Worm (Caenorhabditis elegans) whole organism, young adult: Measurements from ENCODE around the gene str-231.

Experiments
- B0035.1 ChIP-seq: sonication (generic microtip); optimal IDR thresholded peaks from 2 replicates; lab custom pipeline; 2016; ENCODE audit warnings: missing genetic modification characterization, mild to moderate bottlenecking, missing compliant biosample characterization, missing genotype, missing genetic modification reagents
- C17E4.6 ChIP-seq: fragments of 200-800 bp; sonication (Bioruptor generic); IDR thresholded peaks from 2 replicates; pipeline ENCODE4 v1.3.6; 2022; ENCODE audit warnings: missing genetic modification reagents, missing genetic modification characterization, missing compliant biosample characterization
- D2030.7 ChIP-seq: fragments of 200-800 bp; sonication (Bioruptor generic); IDR thresholded peaks from 2 replicates; pipeline ENCODE4 v1.3.6; 2022; ENCODE audit warnings: missing genetic modification reagents, missing genetic modification characterization, missing compliant biosample characterization
- F10E7.11 ChIP-seq: sonication (generic microtip); optimal IDR thresholded peaks from 2 replicates; lab custom pipeline; 2017; ENCODE audit warnings: mild to moderate bottlenecking, missing genetic modification characterization, moderate library complexity, missing compliant biosample characterization
- F22D6.2 ChIP-seq: sonication (generic microtip); optimal IDR thresholded peaks from 2 replicates; lab custom pipeline; 2016; ENCODE audit warnings: mild to moderate bottlenecking, missing genetic modification characterization, missing compliant biosample characterization
- F37B4.10 ChIP-seq: fragments of 200-800 bp; sonication (Bioruptor generic); IDR thresholded peaks from 2 replicates; pipeline ENCODE4 v1.3.6; 2022; ENCODE audit warnings: missing genetic modification characterization, missing compliant biosample characterization
- F39B2.1 ChIP-seq: fragments of 200-800 bp; sonication (Bioruptor generic); IDR thresholded peaks from 2 replicates; pipeline ENCODE4 v1.3.6; 2022; ENCODE audit warnings: missing genetic modification reagents, missing genetic modification characterization, missing compliant biosample characterization
- F57C9.4 ChIP-seq: sonication (generic microtip); optimal IDR thresholded peaks from 2 replicates; lab custom pipeline; 2017; ENCODE audit warnings: mild to moderate bottlenecking, missing genetic modification characterization, missing compliant biosample characterization
- T07F8.4 ChIP-seq: sonication (generic microtip); optimal IDR thresholded peaks from 2 replicates; lab custom pipeline; 2016; ENCODE audit warnings: mild to moderate bottlenecking, missing genetic modification characterization, moderate library complexity, missing compliant biosample characterization
- Y56A3A.18 ChIP-seq: fragments of 200-800 bp; sonication (Bioruptor generic); IDR thresholded peaks from 2 replicates; pipeline ENCODE4 v1.3.6; 2022; ENCODE audit warnings: missing genetic modification reagents, missing genetic modification characterization, missing compliant biosample characterization
- Y67H2A.10 ChIP-seq: fragments of 200-800 bp; sonication (Bioruptor generic); conservative IDR thresholded peaks from 2 replicates; pipeline ENCODE4 v1.3.6; 2022; ENCODE audit warnings: missing genetic modification reagents, missing genetic modification characterization, missing compliant biosample characterization
- Y95B8A.8 ChIP-seq: fragments of 200-800 bp; sonication (Bioruptor generic); IDR thresholded peaks from 2 replicates; pipeline ENCODE4 v1.3.6; 2022; ENCODE audit warnings: missing genetic modification reagents, missing genetic modification characterization, missing compliant biosample characterization
- ama-1 ChIP-seq, 3 experiments: fragments of 150-350 bp in 1 of 3; sonication (generic microtip) in 2 of 3; optimal IDR thresholded peaks; 2 replicates each; lab custom pipeline; 2014 to 2018; ENCODE audit warnings: missing biosample characterization in 2 of 3, missing genetic modification characterization in 2 of 3, missing genetic modification reagents in 2 of 3
- athp-1 ChIP-seq: sonication (generic microtip); optimal IDR thresholded peaks from 2 replicates; lab custom pipeline; 2017; ENCODE audit warnings: mild to moderate bottlenecking, missing genetic modification characterization, missing compliant biosample characterization
- attf-3 ChIP-seq: fragments of 200-800 bp; sonication (Bioruptor generic); conservative IDR thresholded peaks from 2 replicates; pipeline ENCODE4 v1.3.6; 2022; ENCODE audit warnings: missing genetic modification reagents, missing genetic modification characterization, missing compliant biosample characterization
- attf-5 ChIP-seq: fragments of 200-800 bp; sonication (Bioruptor generic); optimal IDR thresholded peaks from 2 replicates; lab custom pipeline; 2018; ENCODE audit warnings: mild to moderate bottlenecking, missing genetic modification characterization, missing compliant biosample characterization
- attf-6 ChIP-seq: fragments of 200-800 bp; sonication (Bioruptor generic); IDR thresholded peaks from 2 replicates; pipeline ENCODE4 v1.3.6; 2022; ENCODE audit warnings: missing genetic modification reagents, missing genetic modification characterization, missing compliant biosample characterization
- bed-1 ChIP-seq: fragments of 200-800 bp; sonication (Bioruptor generic); IDR thresholded peaks from 2 replicates; pipeline ENCODE4 v1.3.6; 2022; ENCODE audit warnings: missing genetic modification reagents, missing genetic modification characterization, missing compliant biosample characterization
- bed-2 ChIP-seq: fragments of 200-800 bp; sonication (Bioruptor generic); IDR thresholded peaks from 2 replicates; pipeline ENCODE4 v1.3.6; 2022; ENCODE audit warnings: missing genetic modification reagents, missing genetic modification characterization, missing compliant biosample characterization
- ceh-27 ChIP-seq: fragments of 200-800 bp; sonication (Bioruptor generic); optimal IDR thresholded peaks from 2 replicates; lab custom pipeline; 2018; ENCODE audit warnings: mild to moderate bottlenecking, missing genetic modification characterization, moderate library complexity, missing compliant biosample characterization
- ceh-58 ChIP-seq: fragments of 200-800 bp; sonication (Bioruptor generic); IDR thresholded peaks from 2 replicates; pipeline ENCODE4 v1.3.6; 2022; ENCODE audit warnings: missing genetic modification characterization, missing compliant biosample characterization
- chd-7 ChIP-seq: sonication (generic microtip); optimal IDR thresholded peaks from 2 replicates; lab custom pipeline; 2016; ENCODE audit warnings: mild to moderate bottlenecking, missing genetic modification characterization, moderate library complexity, missing compliant biosample characterization
- egl-18 ChIP-seq: fragments of 200-800 bp; sonication (Bioruptor generic); IDR thresholded peaks from 2 replicates; pipeline ENCODE4 v1.3.6; 2022; ENCODE audit warnings: missing genetic modification reagents, missing genetic modification characterization, missing compliant biosample characterization
- gei-17 ChIP-seq: fragments of 200-800 bp; sonication (Bioruptor generic); optimal IDR thresholded peaks from 2 replicates; lab custom pipeline; 2018; ENCODE audit warnings: mild to moderate bottlenecking, missing genetic modification characterization, missing compliant biosample characterization
- hlh-12 ChIP-seq: sonication (generic microtip); optimal IDR thresholded peaks from 2 replicates; lab custom pipeline; 2016; ENCODE audit warnings: missing genetic modification characterization, missing compliant biosample characterization
- lag-1 ChIP-seq: fragments of 200-800 bp; sonication (Bioruptor generic); IDR thresholded peaks from 2 replicates; pipeline ENCODE4 v1.3.6; 2022; ENCODE audit warnings: missing genetic modification reagents, missing genetic modification characterization, missing compliant biosample characterization
- lin-35 ChIP-seq, 3 experiments: fragments of 150-350 bp in 2 of 3; sonication (generic microtip) in 1 of 3; optimal IDR thresholded peaks; 2 replicates each; lab custom pipeline; 2014 to 2018; ENCODE audit warnings: missing biosample characterization in 3 of 3, missing genetic modification characterization in 3 of 3, missing genetic modification reagents in 3 of 3
- lsl-1 ChIP-seq: fragments of 200-800 bp; sonication (Bioruptor generic); optimal IDR thresholded peaks from 2 replicates; lab custom pipeline; 2018; ENCODE audit warnings: mild to moderate bottlenecking, missing genetic modification characterization, moderate library complexity, missing compliant biosample characterization
- madf-10 ChIP-seq: sonication (generic microtip); optimal IDR thresholded peaks from 2 replicates; lab custom pipeline; 2016; ENCODE audit warnings: mild to moderate bottlenecking, missing genetic modification characterization, missing compliant biosample characterization
- madf-8 ChIP-seq: fragments of 200-800 bp; sonication (Bioruptor generic); conservative IDR thresholded peaks from 2 replicates; pipeline ENCODE4 v1.3.6; 2022; ENCODE audit warnings: missing genetic modification reagents, missing genetic modification characterization, missing compliant biosample characterization
- nfya-2 ChIP-seq: fragments of 200-800 bp; sonication (Bioruptor generic); IDR thresholded peaks from 2 replicates; pipeline ENCODE4 v1.3.6; 2022; ENCODE audit warnings: missing genetic modification reagents, missing genetic modification characterization, missing compliant biosample characterization
- nhr-27 ChIP-seq: fragments of 200-800 bp; sonication (Bioruptor generic); optimal IDR thresholded peaks from 2 replicates; lab custom pipeline; 2018; ENCODE audit warnings: mild to moderate bottlenecking, missing genetic modification characterization, moderate library complexity, missing compliant biosample characterization
- nhr-80 ChIP-seq: sonication (generic microtip); optimal IDR thresholded peaks from 2 replicates; lab custom pipeline; 2016; ENCODE audit warnings: missing genetic modification characterization, missing compliant biosample characterization
- rcor-1 ChIP-seq: fragments of 200-800 bp; sonication (Bioruptor generic); IDR thresholded peaks from 2 replicates; pipeline ENCODE4 v1.3.6; 2022; ENCODE audit warnings: missing genetic modification reagents, missing genetic modification characterization, missing compliant biosample characterization
- sdz-38 ChIP-seq: sonication (generic microtip); optimal IDR thresholded peaks from 2 replicates; lab custom pipeline; 2016; ENCODE audit warnings: missing genotype, missing genetic modification characterization, missing compliant biosample characterization
- sea-2 ChIP-seq: fragments of 200-800 bp; sonication (Bioruptor generic); IDR thresholded peaks from 2 replicates; pipeline ENCODE4 v1.3.6; 2022; ENCODE audit warnings: missing genetic modification characterization, missing compliant biosample characterization
- snpc-1.3 ChIP-seq: sonication (generic microtip); optimal IDR thresholded peaks from 2 replicates; lab custom pipeline; 2017; ENCODE audit warnings: missing genetic modification characterization, mild to moderate bottlenecking, missing compliant biosample characterization, antibody characterized with exemption, moderate library complexity, missing genotype, missing genetic modification reagents; ENCODE audit not compliant: insufficient read depth
- somi-1 ChIP-seq: fragments of 200-800 bp; sonication (Bioruptor generic); optimal IDR thresholded peaks from 2 replicates; lab custom pipeline; 2018; ENCODE audit warnings: mild to moderate bottlenecking, missing genetic modification characterization, missing compliant biosample characterization
- tbp1 ChIP-seq: fragments of 200-800 bp; sonication (Bioruptor generic); optimal IDR thresholded peaks from 2 replicates; lab custom pipeline; 2018; ENCODE audit warnings: mild to moderate bottlenecking, missing genetic modification characterization, missing compliant biosample characterization
- unc-130 ChIP-seq: sonication (generic microtip); optimal IDR thresholded peaks from 2 replicates; lab custom pipeline; 2016; ENCODE audit warnings: missing genetic modification reagents, missing genetic modification characterization, missing compliant biosample characterization
- xnd-1 ChIP-seq: sonication (generic microtip); optimal IDR thresholded peaks from 2 replicates; lab custom pipeline; 2016; ENCODE audit warnings: missing genotype, missing genetic modification reagents, missing genetic modification characterization, missing compliant biosample characterization
- zfh-2 ChIP-seq: fragments of 200-800 bp; sonication (Bioruptor generic); conservative IDR thresholded peaks from 2 replicates; pipeline ENCODE4 v1.3.6; 2022; ENCODE audit warnings: missing genetic modification reagents, missing genetic modification characterization, missing compliant biosample characterization
- ztf-18 ChIP-seq: sonication (generic microtip); optimal IDR thresholded peaks from 2 replicates; lab custom pipeline; 2016; ENCODE audit warnings: missing genotype, mild to moderate bottlenecking, missing genetic modification characterization, missing compliant biosample characterization
- ztf-6 ChIP-seq: fragments of 200-800 bp; sonication (Bioruptor generic); IDR thresholded peaks from 2 replicates; pipeline ENCODE4 v1.3.6; 2022; ENCODE audit warnings: missing genetic modification reagents, missing genetic modification characterization, missing compliant biosample characterization

Gene str-231

ce11 chrV:16024300-16024699 is 16.9 kb upstream of the str-231 start, which contains the start of gene T10C6.6 (continued):
- TF ChIP-seq chd-7 (tag; lab: Kevin White, UChicago) (no peak), madf-8 (GFP tag; lab: Robert Waterston, UW) (peak; percentile 38; the same call in 1 of the 2 replicates)
- TF ChIP-seq, all 124 proteins: peak for 12

DNA sequence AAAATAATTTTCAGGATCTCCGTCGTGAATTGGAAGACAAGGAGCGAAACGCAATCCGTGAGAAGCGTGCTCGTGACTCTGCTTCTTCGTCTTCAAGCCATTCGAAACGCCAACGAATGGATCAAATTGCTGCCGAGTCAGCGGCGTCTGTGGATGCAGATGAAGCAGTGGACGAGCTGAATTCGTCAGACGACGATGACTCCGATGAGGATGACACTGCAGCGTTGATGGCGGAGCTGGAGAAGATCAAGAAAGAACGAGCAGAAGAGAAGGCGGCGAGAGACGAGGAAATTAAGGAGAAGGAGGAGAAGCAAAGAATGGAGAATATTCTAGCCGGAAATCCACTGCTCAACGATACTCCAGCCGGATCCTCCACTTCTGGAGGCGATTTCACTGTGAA is 16.2 kb upstream of the str-231 start:
- no peak for TF ChIP-seq unc-130 (GFP tag; lab: Kevin White, UChicago)
- no peak for TF ChIP-seq T07F8.4 (tag; lab: Kevin White, UChicago)
- peak; percentile 79 for TF ChIP-seq zfh-2
- TF ChIP-seq ceh-58 (GFP tag; lab: Robert Waterston, UW) = no peak
- no peak for TF ChIP-seq nhr-27 (tag; lab: Kevin White, UChicago)

DNA sequence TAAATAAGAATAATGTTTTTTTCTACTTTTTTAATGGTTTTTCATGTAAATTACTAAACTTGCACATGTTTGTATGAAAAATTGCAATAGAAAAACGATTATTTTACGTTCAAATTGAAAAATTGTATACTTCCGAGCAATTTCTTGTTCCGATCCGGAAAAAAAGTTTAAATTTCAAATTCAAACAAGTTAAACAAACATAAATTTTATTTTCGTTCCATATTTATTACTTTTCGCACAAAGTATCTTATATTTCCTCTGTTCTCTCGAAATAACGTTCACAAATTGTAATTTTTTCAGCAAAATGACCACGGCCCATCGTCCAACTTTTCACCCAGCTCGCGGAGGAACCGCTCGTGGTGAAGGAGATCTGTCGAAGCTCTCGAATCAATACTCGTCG is 15.6 kb upstream of the str-231 start, which contains the start of gene cwc-15:
TSS of gene cwc-15 (plus strand) at position 301 of the 400 bp plus-strand sequence.
- TF ChIP-seq unc-130 (GFP tag; lab: Kevin White, UChicago) (no peak), Y56A3A.18 (GFP tag; lab: Robert Waterston, UW) (no peak), F10E7.11 (tag; lab: Kevin White, UChicago) (no peak), B0035.1 (tag; lab: Kevin White, UChicago) (no peak), somi-1 (GFP tag; lab: Kevin White, UChicago) (no peak), sea-2 (no peak)

- TF ChIP-seq ceh-27 (GFP tag; lab: Kevin White, UChicago) (peak; percentile 62), nfya-2 (GFP tag; lab: Robert Waterston, UW) (no peak), ama-1 (optimal IDR thresholded peaks at IDR 0.05; lab: Kevin White, UChicago) (no peak), ama-1 (GFP tag; optimal IDR thresholded peaks at IDR 0.05; lab: Kevin White, UChicago) (no peak), Y95B8A.8 (GFP tag; lab: Robert Waterston, UW) (no peak), Y56A3A.18 (GFP tag; lab: Robert Waterston, UW) (no peak), lin-35 (GFP tag; optimal IDR thresholded peaks at IDR 0.05; lab: Kevin White, UChicago) (no peak), Y67H2A.10 (no peak), attf-6 (GFP tag; lab: Robert Waterston, UW) (no peak), C17E4.6 (GFP tag; lab: Robert Waterston, UW) (no peak), bed-1 (GFP tag; lab: Robert Waterston, UW) (no peak), lag-1 (GFP tag; lab: Robert Waterston, UW) (no peak), ztf-6 (no peak), bed-2 (GFP tag; lab: Robert Waterston, UW) (no peak), tbp1 (GFP tag; lab: Kevin White, UChicago) (no peak), lsl-1 (GFP tag; lab: Kevin White, UChicago) (peak; percentile 16), ztf-18 (no peak), athp-1 (tag; lab: Kevin White, UChicago) (no peak), egl-18 (GFP tag; lab: Robert Waterston, UW) (no peak), F22D6.2 (tag; lab: Kevin White, UChicago) (no peak), hlh-12 (tag; lab: Kevin White, UChicago) (no peak), madf-10 (no peak), sdz-38 (tag; lab: Kevin White, UChicago) (no peak), snpc-1.3 (tag; lab: Kevin White, UChicago) (no peak), attf-5 (GFP tag; lab: Kevin White, UChicago) (no peak), D2030.7 (GFP tag; lab: Robert Waterston, UW) (no peak), nhr-80 (tag; lab: Kevin White, UChicago) (no peak), attf-3 (GFP tag; lab: Robert Waterston, UW) (no peak), F57C9.4 (tag; lab: Kevin White, UChicago) (no peak), rcor-1 (GFP tag; lab: Robert Waterston, UW) (no peak), chd-7 (tag; lab: Kevin White, UChicago) (no peak), gei-17 (GFP tag; lab: Kevin White, UChicago) (no peak), xnd-1 (no peak), F37B4.10 (no peak), zfh-2 (no peak), F39B2.1 (GFP tag; lab: Robert Waterston, UW) (no peak)
Measured at ce11 chrV:16022600-16022999, 15.2 kb upstream of the str-231 start.
